Fruit fly (Drosophila melanogaster) whole organism, prepupa: Measurements from ENCODE around the gene ScsbetaA.

ENCODE experiments used
- Blimp-1 ChIP-seq: fragments of 200-800 bp; sonication (Bioruptor generic); optimal IDR thresholded peaks from 3 replicates; lab custom pipeline; 2017; ENCODE audit warnings: missing biosample characterization, missing genetic modification characterization, mild to moderate bottlenecking, moderate library complexity, missing genetic modification reagents
- CG10631 ChIP-seq: fragments of 200-800 bp; sonication (Bioruptor generic); optimal IDR thresholded peaks from 2 replicates; lab custom pipeline; 2016; ENCODE audit warnings: missing biosample characterization, missing genetic modification characterization
- CG10669 ChIP-seq: fragments of 200-800 bp; sonication (Bioruptor generic); optimal IDR thresholded peaks from 3 replicates; lab custom pipeline; 2018; ENCODE audit warnings: missing biosample characterization, mild to moderate bottlenecking, missing genetic modification characterization, moderate library complexity
- CG11294 ChIP-seq: fragments of 200-800 bp; sonication (Bioruptor generic); IDR thresholded peaks from 2 replicates; pipeline ENCODE4 v1.3.6; 2022; ENCODE audit warnings: missing biosample characterization, missing genetic modification characterization
- CG11902 ChIP-seq: fragments of 200-800 bp; sonication (Bioruptor generic); optimal IDR thresholded peaks from 3 replicates; lab custom pipeline; 2016; ENCODE audit warnings: missing biosample characterization, missing genetic modification characterization
- CG15336 ChIP-seq: fragments of 200-800 bp; sonication (Bioruptor generic); IDR thresholded peaks from 2 replicates; pipeline ENCODE4 v1.3.6; 2022; ENCODE audit warnings: missing biosample characterization, missing genetic modification characterization
- CG1621 ChIP-seq: fragments of 200-800 bp; sonication (Bioruptor generic); optimal IDR thresholded peaks from 3 replicates; lab custom pipeline; 2018; ENCODE audit warnings: missing biosample characterization, mild to moderate bottlenecking, missing genetic modification characterization
- CG16779 ChIP-seq: fragments of 200-800 bp; sonication (Bioruptor generic); optimal IDR thresholded peaks from 3 replicates; lab custom pipeline; 2017; ENCODE audit warnings: missing biosample characterization, mild to moderate bottlenecking, missing genetic modification characterization
- CG3032 ChIP-seq: fragments of 200-800 bp; optimal IDR thresholded peaks from 2 replicates; lab custom pipeline; 2019; ENCODE audit warnings: missing biosample characterization, mild to moderate bottlenecking, missing genetic modification characterization, moderate library complexity
- CG32006 ChIP-seq: fragments of 200-800 bp; sonication (Bioruptor generic); optimal IDR thresholded peaks from 3 replicates; lab custom pipeline; 2017; ENCODE audit warnings: missing biosample characterization, mild to moderate bottlenecking, missing genetic modification characterization
- CG34406 ChIP-seq: fragments of 200-800 bp; sonication (Bioruptor generic); optimal IDR thresholded peaks from 3 replicates; lab custom pipeline; 2016; ENCODE audit warnings: missing biosample characterization, missing genetic modification characterization
- CG3919 ChIP-seq: fragments of 200-800 bp; sonication (Bioruptor generic); optimal IDR thresholded peaks from 3 replicates; lab custom pipeline; 2016; ENCODE audit warnings: missing biosample characterization, missing genetic modification characterization
- CG6163 ChIP-seq: fragments of 200-800 bp; sonication (Bioruptor generic); IDR thresholded peaks from 3 replicates; pipeline ENCODE4 v1.3.6; 2022; ENCODE audit warnings: missing biosample characterization, missing genetic modification characterization
- CG6276 ChIP-seq: fragments of 200-800 bp; sonication (Bioruptor generic); optimal IDR thresholded peaks from 2 replicates; lab custom pipeline; 2017; ENCODE audit warnings: missing biosample characterization, mild to moderate bottlenecking, missing genetic modification characterization
- CG6792 ChIP-seq: fragments of 200-800 bp; sonication (Bioruptor generic); optimal IDR thresholded peaks from 3 replicates; lab custom pipeline; 2016; ENCODE audit warnings: missing biosample characterization, missing genetic modification characterization
- CG6808 ChIP-seq: fragments of 200-800 bp; sonication (Bioruptor generic); optimal IDR thresholded peaks from 3 replicates; lab custom pipeline; 2017; ENCODE audit warnings: missing biosample characterization, missing genetic modification characterization, mild to moderate bottlenecking, moderate library complexity, missing genetic modification reagents
- CG7368 ChIP-seq: fragments of 200-800 bp; sonication (Bioruptor generic); optimal IDR thresholded peaks from 3 replicates; lab custom pipeline; 2016; ENCODE audit warnings: missing biosample characterization, missing genetic modification characterization
- CG9139 ChIP-seq: fragments of 200-800 bp; sonication (Bioruptor generic); optimal IDR thresholded peaks from 3 replicates; lab custom pipeline; 2017; ENCODE audit warnings: missing biosample characterization, mild to moderate bottlenecking, missing genetic modification characterization
- Eip75B ChIP-seq: fragments of 200-800 bp; sonication (Bioruptor generic); optimal IDR thresholded peaks from 3 replicates; lab custom pipeline; 2016; ENCODE audit warnings: missing biosample characterization, missing genetic modification characterization
- Eip78C ChIP-seq: fragments of 200-800 bp; sonication (Bioruptor generic); peaks from one replicate; lab custom pipeline; 2016; ENCODE audit warnings: missing biosample characterization, missing genetic modification characterization
- Eip93F ChIP-seq: fragments of 200-800 bp; sonication (Bioruptor generic); optimal IDR thresholded peaks from 2 replicates; lab custom pipeline; 2016; ENCODE audit warnings: missing biosample characterization, mild to moderate bottlenecking, missing genetic modification characterization
- Ets96B ChIP-seq: fragments of 200-800 bp; optimal IDR thresholded peaks from 2 replicates; lab custom pipeline; 2019; ENCODE audit warnings: missing biosample characterization, mild to moderate bottlenecking, missing genetic modification characterization, moderate library complexity
- Hr38 ChIP-seq: sonication (Bioruptor generic); optimal IDR thresholded peaks from 2 replicates; lab custom pipeline; 2016; ENCODE audit warnings: missing biosample characterization, missing genetic modification characterization
- Hr39 ChIP-seq: fragments of 200-800 bp; sonication (Bioruptor generic); optimal IDR thresholded peaks from 2 replicates; lab custom pipeline; 2016; ENCODE audit warnings: missing biosample characterization, missing genetic modification characterization
- Hr4 ChIP-seq: fragments of 200-800 bp; sonication (Bioruptor generic); optimal IDR thresholded peaks from 3 replicates; lab custom pipeline; 2016; ENCODE audit warnings: missing biosample characterization, missing genetic modification characterization
- Lpt ChIP-seq: fragments of 200-800 bp; sonication (Bioruptor generic); optimal IDR thresholded peaks from 3 replicates; lab custom pipeline; 2016; ENCODE audit warnings: missing biosample characterization, missing genetic modification characterization
- Met ChIP-seq: fragments of 200-800 bp; sonication (Bioruptor generic); optimal IDR thresholded peaks from 3 replicates; lab custom pipeline; 2016; ENCODE audit warnings: missing biosample characterization, missing genetic modification characterization
- OdsH ChIP-seq: fragments of 200-800 bp; sonication (Bioruptor generic); optimal IDR thresholded peaks from 3 replicates; lab custom pipeline; 2016; ENCODE audit warnings: missing biosample characterization, missing genetic modification characterization
- Smox ChIP-seq: fragments of 200-800 bp; sonication (Bioruptor generic); optimal IDR thresholded peaks from 3 replicates; lab custom pipeline; 2016; ENCODE audit warnings: missing biosample characterization, missing genetic modification characterization
- Sox102F ChIP-seq: fragments of 200-800 bp; sonication (Bioruptor generic); optimal IDR thresholded peaks from 2 replicates; lab custom pipeline; 2016; ENCODE audit warnings: missing biosample characterization, mild to moderate bottlenecking, missing genetic modification characterization
- Sox14 ChIP-seq: fragments of 200-800 bp; sonication (Bioruptor generic); optimal IDR thresholded peaks from 3 replicates; lab custom pipeline; 2016; ENCODE audit warnings: missing biosample characterization, missing genetic modification characterization
- achi ChIP-seq: fragments of 200-800 bp; sonication (Bioruptor generic); optimal IDR thresholded peaks from 3 replicates; lab custom pipeline; 2016; ENCODE audit warnings: missing biosample characterization, missing genetic modification characterization
- acj6 ChIP-seq: fragments of 200-800 bp; sonication (Bioruptor generic); optimal IDR thresholded peaks from 3 replicates; lab custom pipeline; 2016; ENCODE audit warnings: missing biosample characterization, missing genetic modification characterization
- cyc ChIP-seq: fragments of 200-800 bp; sonication (Bioruptor generic); optimal IDR thresholded peaks from 3 replicates; lab custom pipeline; 2016; ENCODE audit warnings: missing biosample characterization, missing genetic modification characterization
- dac ChIP-seq: fragments of 200-800 bp; sonication (Bioruptor generic); optimal IDR thresholded peaks from 2 replicates; lab custom pipeline; 2017; ENCODE audit warnings: missing biosample characterization, mild to moderate bottlenecking, missing genetic modification characterization
- dsx ChIP-seq: fragments of 200-800 bp; optimal IDR thresholded peaks from 3 replicates; lab custom pipeline; 2019; ENCODE audit warnings: missing biosample characterization, mild to moderate bottlenecking, missing genetic modification characterization, moderate library complexity; ENCODE audit not compliant: poor library complexity, severe bottlenecking
- eg ChIP-seq: fragments of 200-800 bp; sonication (Bioruptor generic); IDR thresholded peaks from 3 replicates; pipeline ENCODE4 v1.3.6; 2022; ENCODE audit warnings: missing biosample characterization, missing genetic modification characterization
- esn ChIP-seq: fragments of 200-800 bp; sonication (Bioruptor generic); optimal IDR thresholded peaks from 2 replicates; lab custom pipeline; 2016; ENCODE audit warnings: missing biosample characterization, mild to moderate bottlenecking, missing genetic modification characterization, moderate library complexity
- fkh ChIP-seq: fragments of 200-800 bp; sonication (Bioruptor generic); optimal IDR thresholded peaks from 3 replicates; lab custom pipeline; 2017; ENCODE audit warnings: missing biosample characterization, mild to moderate bottlenecking, missing genetic modification characterization, moderate library complexity
- lz ChIP-seq: fragments of 200-800 bp; sonication (Bioruptor generic); optimal IDR thresholded peaks from 3 replicates; lab custom pipeline; 2016; ENCODE audit warnings: missing biosample characterization, missing genetic modification characterization
- net ChIP-seq: fragments of 200-800 bp; sonication (Bioruptor generic); optimal IDR thresholded peaks from 3 replicates; lab custom pipeline; 2016; ENCODE audit warnings: missing biosample characterization, missing genetic modification characterization
- pdm3 ChIP-seq: fragments of 200-800 bp; sonication (Bioruptor generic); optimal IDR thresholded peaks from 3 replicates; lab custom pipeline; 2016; ENCODE audit warnings: missing biosample characterization, missing genetic modification characterization
- salr ChIP-seq, 2 experiments: fragments of 200-800 bp; sonication (Bioruptor generic); optimal IDR thresholded peaks; 3 replicates each; lab custom pipeline; 2016 to 2018; ENCODE audit warnings: missing biosample characterization in 2 of 2, missing genetic modification characterization in 2 of 2, mild to moderate bottlenecking in 1 of 2
- spab ChIP-seq: fragments of 200-800 bp; sonication (Bioruptor generic); optimal IDR thresholded peaks from 2 replicates; lab custom pipeline; 2017; ENCODE audit warnings: missing biosample characterization, mild to moderate bottlenecking, missing genetic modification characterization, missing genetic modification reagents
- ss ChIP-seq, 2 experiments: fragments of 200-800 bp; sonication (Bioruptor generic); optimal IDR thresholded peaks; 2 replicates in 1 of 2; 3 replicates in 1 of 2; lab custom pipeline; 2017 to 2018; ENCODE audit warnings: mild to moderate bottlenecking in 2 of 2, missing biosample characterization in 2 of 2, missing genetic modification characterization in 2 of 2, moderate library complexity in 1 of 2
- svp ChIP-seq: fragments of 200-800 bp; sonication (Bioruptor generic); peaks from one replicate; lab custom pipeline; 2016; ENCODE audit warnings: missing biosample characterization, missing genetic modification characterization
- vri ChIP-seq: fragments of 200-800 bp; sonication (Bioruptor generic); optimal IDR thresholded peaks from 3 replicates; lab custom pipeline; 2016; ENCODE audit warnings: missing biosample characterization, mild to moderate bottlenecking, missing genetic modification characterization

Gene ScsbetaA

dm6 chr3R:8938494-8939404, at the start of gene ScsbetaA (continued):
- TF ChIP-seq lz (GFP tag; lab: Kevin White, UChicago) (no peak), CG10631 (GFP tag; lab: Kevin White, UChicago) (no peak)
- TF ChIP-seq, all 60 proteins: peak for 17

dm6 chr3R:8890441-8890840, 48.1 kb upstream of the ScsbetaA start:
- TF ChIP-seq CG16779 (no peak), Lpt (GFP tag; lab: Kevin White, UChicago) (no peak), CG11902 (GFP tag; lab: Kevin White, UChicago) (no peak), eg (GFP tag; lab: Robert Waterston, UW) (peak; percentile 58; the same call in 2 of the 3 replicates), Hr4 (GFP tag; lab: Kevin White, UChicago) (no peak), Ets96B (tag; lab: Kevin White, UChicago) (peak; percentile 7), CG3919 (GFP tag; lab: Kevin White, UChicago) (peak; percentile 41), CG32006 (GFP tag; lab: Kevin White, UChicago) (peak; percentile 4), CG1621 (tag; lab: Kevin White, UChicago) (peak; percentile 39), CG34406 (GFP tag; lab: Kevin White, UChicago) (peak; percentile 24), lz (GFP tag; lab: Kevin White, UChicago) (no peak), Hr38 (GFP tag; lab: Kevin White, UChicago) (no peak), esn (GFP tag; lab: Kevin White, UChicago) (peak; percentile 19), CG7368 (GFP tag; lab: Kevin White, UChicago) (peak; percentile 16), CG9139 (GFP tag; lab: Kevin White, UChicago) (peak; percentile 23), Eip93F (GFP tag; lab: Kevin White, UChicago) (no peak), CG6792 (GFP tag; lab: Kevin White, UChicago) (no peak), CG10631 (GFP tag; lab: Kevin White, UChicago) (peak; percentile 23), CG3032 (tag; lab: Kevin White, UChicago) (no peak), vri (GFP tag; lab: Kevin White, UChicago) (no peak), pdm3 (GFP tag; lab: Kevin White, UChicago) (peak; percentile 9), CG11294 (no peak), Eip75B (GFP tag; lab: Kevin White, UChicago) (no peak), acj6 (GFP tag; lab: Kevin White, UChicago) (no peak), CG6808 (GFP tag; lab: Kevin White, UChicago) (peak; percentile 49), svp (GFP tag; lab: Kevin White, UChicago) (peak; percentile 9), cyc (no peak), Smox (GFP tag; lab: Kevin White, UChicago) (no peak), CG6276 (peak; percentile 12), ss (GFP tag; optimal IDR thresholded peaks at IDR 0.05; lab: Kevin White, UChicago) (peak; percentile 41 to 72), net (GFP tag; lab: Kevin White, UChicago) (peak; percentile 8), OdsH (GFP tag; lab: Kevin White, UChicago) (no peak), salr (GFP tag; optimal IDR thresholded peaks at IDR 0.05; lab: Kevin White, UChicago) (no peak), Sox14 (GFP tag; lab: Kevin White, UChicago) (no peak), CG15336 (GFP tag; lab: Robert Waterston, UW) (no peak), Hr39 (GFP tag; lab: Kevin White, UChicago) (no peak), spab (GFP tag; lab: Kevin White, UChicago) (peak; percentile 30), Sox102F (GFP tag; lab: Kevin White, UChicago) (no peak), fkh (GFP tag; lab: Kevin White, UChicago) (peak; percentile 82), CG10669 (peak; percentile 47), Blimp-1 (GFP tag; lab: Kevin White, UChicago) (no peak), Eip78C (peak; percentile 77), dac (no peak), achi (GFP tag; lab: Kevin White, UChicago) (peak; percentile 9), dsx (peak; percentile 28), CG6163 (0 out of 3 replicates have a peak, but pooled peaks have one; percentile 48), Met (no peak)
